Worm (Caenorhabditis elegans): Measurements from ENCODE around the gene B0457.6.
A peak's percentile ranks its signal among the peaks of the same experiment; 100 is the strongest.

Gene B0457.6

ce11 chrII:8922140-8922539, at the start of gene B0457.6:
B0457.6 (plus strand) TSS chrII:8922423.
- no peak for TF ChIP-seq lsy-2 (tag; optimal IDR thresholded peaks at IDR 0.05)
- no peak for TF ChIP-seq cnd-1 (tag; optimal IDR thresholded peaks at IDR 0.05)
- no peak for TF ChIP-seq elt-3 (tag; optimal IDR thresholded peaks at IDR 0.05)
- no peak for TF ChIP-seq mab-5 (tag; optimal IDR thresholded peaks at IDR 0.05)
- no peak for TF ChIP-seq unc-120 (tag; optimal IDR thresholded peaks at IDR 0.05; ENCODE audit: poor library complexity, severe bottlenecking)
- TF ChIP-seq tbx-8 (GFP tag; optimal IDR thresholded peaks at IDR 0.05), result no peak
- no peak for TF ChIP-seq M03D4.4 (tag; optimal IDR thresholded peaks at IDR 0.05)
- no peak for TF ChIP-seq sem-2 (GFP tag; optimal IDR thresholded peaks at IDR 0.05)
- no peak for TF ChIP-seq nhr-76 (tag; optimal IDR thresholded peaks at IDR 0.05)
- no peak for TF ChIP-seq lin-32 (GFP tag; optimal IDR thresholded peaks at IDR 0.05)
- no peak for TF ChIP-seq flh-1 (GFP tag; optimal IDR thresholded peaks at IDR 0.05)
- no peak for TF ChIP-seq drap-1 (GFP tag; optimal IDR thresholded peaks at IDR 0.05)
- no peak for TF ChIP-seq hlh-1 (tag; optimal IDR thresholded peaks at IDR 0.05)
- no peak for TF ChIP-seq bed-3 (GFP tag; optimal IDR thresholded peaks at IDR 0.05)
- no peak for TF ChIP-seq nhr-28 (tag; optimal IDR thresholded peaks at IDR 0.05)
- no peak for TF ChIP-seq ceh-83 (GFP tag; optimal IDR thresholded peaks at IDR 0.05)
- no peak for TF ChIP-seq elt-1 (tag; optimal IDR thresholded peaks at IDR 0.05; ENCODE audit: borderline replicate concordance, insufficient read depth)
- no peak for TF ChIP-seq unc-39 (tag; optimal IDR thresholded peaks at IDR 0.05)

- TF ChIP-seq mep-1 (tag; optimal IDR thresholded peaks at IDR 0.05) (no peak), unc-62 (GFP tag; optimal IDR thresholded peaks at IDR 0.05) (no peak), nhr-76 (tag; optimal IDR thresholded peaks at IDR 0.05) (no peak), ztf-11 (tag; optimal IDR thresholded peaks at IDR 0.05) (no peak), tbx-8 (GFP tag; optimal IDR thresholded peaks at IDR 0.05) (no peak), lin-13 (tag; optimal IDR thresholded peaks at IDR 0.05) (no peak), unc-39 (tag; optimal IDR thresholded peaks at IDR 0.05) (no peak), bed-3 (GFP tag; optimal IDR thresholded peaks at IDR 0.05) (no peak), drap-1 (GFP tag; optimal IDR thresholded peaks at IDR 0.05) (no peak), elt-1 (tag; optimal IDR thresholded peaks at IDR 0.05; ENCODE audit: borderline replicate concordance, insufficient read depth) (no peak)
Measured at ce11 chrII:8873842-8874241, 48.4 kb upstream of the B0457.6 start, which contains the start of gene T07D4.2. T07D4.2 (minus strand) TSS chrII:8873942.

- TF ChIP-seq nhr-2 (tag; optimal IDR thresholded peaks at IDR 0.05) (peak; percentile 1), ham-2 (GFP tag; optimal IDR thresholded peaks at IDR 0.05) (no peak), blmp-1 (tag; optimal IDR thresholded peaks at IDR 0.05) (no peak)
Measured at ce11 chrII:8877032-8877985, 44.9 kb upstream of the B0457.6 start.

- TF ChIP-seq mep-1 (tag; optimal IDR thresholded peaks at IDR 0.05) (no peak), ceh-43 (GFP tag; optimal IDR thresholded peaks at IDR 0.05) (no peak), nhr-237 (tag; optimal IDR thresholded peaks at IDR 0.05) (no peak), blmp-1 (tag; optimal IDR thresholded peaks at IDR 0.05) (no peak), flh-1 (GFP tag; optimal IDR thresholded peaks at IDR 0.05) (no peak), cnd-1 (tag; optimal IDR thresholded peaks at IDR 0.05) (no peak), snpc-4 (tag; optimal IDR thresholded peaks at IDR 0.05) (no peak), nhr-12 (tag; optimal IDR thresholded peaks at IDR 0.05) (no peak), ceh-83 (GFP tag; optimal IDR thresholded peaks at IDR 0.05) (no peak), bed-3 (GFP tag; optimal IDR thresholded peaks at IDR 0.05) (no peak), lsy-2 (tag; optimal IDR thresholded peaks at IDR 0.05) (no peak), hlh-1 (tag; optimal IDR thresholded peaks at IDR 0.05) (no peak), nhr-28 (tag; optimal IDR thresholded peaks at IDR 0.05) (no peak), ceh-39 (tag; optimal IDR thresholded peaks at IDR 0.05) (no peak), nhr-76 (tag; optimal IDR thresholded peaks at IDR 0.05) (no peak), mls-2 (tag; optimal IDR thresholded peaks at IDR 0.05) (no peak), unc-62 (GFP tag; optimal IDR thresholded peaks at IDR 0.05) (no peak), elt-3 (tag; optimal IDR thresholded peaks at IDR 0.05) (no peak)
Measured at ce11 chrII:8878528-8878927, 43.7 kb upstream of the B0457.6 start.
